Fruit fly (Drosophila melanogaster): ENCODE results near the gene Spec2.
A peak's percentile ranks its signal among the peaks of the same experiment; 100 is the strongest.

DNA sequence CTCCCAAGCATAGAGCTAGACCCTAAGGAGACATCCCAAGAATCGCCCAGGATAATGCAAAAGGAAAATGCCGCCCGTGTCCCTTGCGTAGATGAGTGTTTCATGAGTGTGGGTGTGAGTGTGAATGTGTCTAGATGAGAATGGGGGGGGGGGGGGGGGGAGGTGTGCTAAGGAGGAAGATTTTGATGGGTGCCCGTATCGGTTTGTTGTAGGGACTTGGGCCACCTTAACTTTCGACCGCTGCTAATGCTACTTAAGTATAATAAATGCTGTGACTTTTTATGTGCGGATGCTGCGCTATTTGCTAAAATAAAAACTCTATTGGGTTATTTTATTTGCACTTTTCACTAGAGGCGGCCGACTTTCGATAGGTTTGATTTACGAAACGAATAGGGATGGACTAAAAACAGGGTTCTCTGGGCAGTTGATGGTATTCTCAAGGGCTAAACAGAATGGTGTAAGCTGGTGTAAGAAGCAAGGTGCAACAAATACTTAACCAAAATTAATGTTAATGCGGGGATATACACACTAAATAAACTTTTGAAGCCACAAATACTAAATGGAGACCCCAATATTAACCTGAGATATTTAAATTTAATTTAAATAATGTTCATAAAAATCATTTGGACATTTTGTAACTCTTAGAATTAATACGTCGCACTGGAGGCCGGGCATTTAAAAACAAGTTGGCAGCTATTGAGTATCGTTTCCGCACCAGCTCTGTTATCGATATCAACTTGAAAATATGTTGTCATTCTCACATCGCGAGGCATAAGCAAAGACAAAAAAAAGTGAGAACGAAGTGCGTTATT is 45.2 kb upstream of the Spec2 start, which contains the start of the genes Xe7 and Atg17:
- TF ChIP-seq Sin3A (optimal IDR thresholded peaks at IDR 0.05) (no peak), psq (optimal IDR thresholded peaks at IDR 0.05) (peak; percentile 60), insv (optimal IDR thresholded peaks at IDR 0.05) (no peak), Myc (optimal IDR thresholded peaks at IDR 0.05) (no peak)

Measured in Kc167 (cell line).